Fruit fly (Drosophila melanogaster) whole organism, embryonic: Measurements from ENCODE around the gene Mettl2.
A peak's percentile ranks its signal among the peaks of the same experiment; 100 is the strongest.

Experiments
- Atf-2 ChIP-seq: fragments of 200-800 bp; sonication (Bioruptor generic); optimal IDR thresholded peaks from 2 replicates; lab custom pipeline; 2016; ENCODE audit warnings: missing biosample characterization, missing genetic modification characterization
- CG10321 ChIP-seq: fragments of 200-800 bp; sonication (Bioruptor generic); IDR thresholded peaks from 2 replicates; pipeline ENCODE4 v1.3.6; 2022; ENCODE audit warnings: missing biosample characterization, missing genetic modification characterization
- CG10431 ChIP-seq: fragments of 200-800 bp; sonication (Bioruptor generic); optimal IDR thresholded peaks from 3 replicates; lab custom pipeline; 2018; ENCODE audit warnings: missing biosample characterization, mild to moderate bottlenecking, missing genetic modification characterization
- CG11093 ChIP-seq: fragments of 200-800 bp; sonication (Bioruptor generic); IDR thresholded peaks from 3 replicates; pipeline ENCODE4 v1.3.6; 2022; ENCODE audit warnings: missing biosample characterization, missing genetic modification characterization
- CG11247 ChIP-seq: fragments of 200-800 bp; sonication (Bioruptor generic); IDR thresholded peaks from 2 replicates; pipeline ENCODE4 v1.3.6; 2022; ENCODE audit warnings: missing biosample characterization, missing genetic modification characterization
- CG12744 ChIP-seq: fragments of 200-800 bp; sonication (Bioruptor generic); optimal IDR thresholded peaks from 2 replicates; lab custom pipeline; 2016; ENCODE audit warnings: missing biosample characterization, missing genetic modification characterization
- CG12769 ChIP-seq: fragments of 200-800 bp; sonication (Bioruptor generic); optimal IDR thresholded peaks from 2 replicates; lab custom pipeline; 2019; ENCODE audit warnings: missing biosample characterization, mild to moderate bottlenecking, missing genetic modification characterization, moderate library complexity
- CG13296 ChIP-seq: fragments of 200-800 bp; sonication (Bioruptor generic); optimal IDR thresholded peaks from 3 replicates; lab custom pipeline; 2018; ENCODE audit warnings: missing biosample characterization, mild to moderate bottlenecking, missing genetic modification characterization
- CG13624 ChIP-seq: fragments of 200-800 bp; sonication (Bioruptor generic); optimal IDR thresholded peaks from 2 replicates; lab custom pipeline; 2016; ENCODE audit warnings: missing biosample characterization, missing genetic modification characterization
- CG14965 ChIP-seq: fragments of 200-800 bp; sonication (Bioruptor generic); optimal IDR thresholded peaks from 2 replicates; lab custom pipeline; 2016; ENCODE audit warnings: missing biosample characterization, missing genetic modification characterization, borderline replicate concordance
- CG18262 ChIP-seq: fragments of 200-800 bp; optimal IDR thresholded peaks from 3 replicates; lab custom pipeline; 2019; ENCODE audit warnings: missing biosample characterization, mild to moderate bottlenecking, missing genetic modification characterization, moderate library complexity
- CG18764 ChIP-seq: fragments of 200-800 bp; sonication (Bioruptor generic); optimal IDR thresholded peaks from 3 replicates; lab custom pipeline; 2016; ENCODE audit warnings: missing biosample characterization, missing genetic modification characterization
- CG2202 ChIP-seq: fragments of 200-800 bp; sonication (Bioruptor generic); optimal IDR thresholded peaks from 2 replicates; lab custom pipeline; 2018; ENCODE audit warnings: missing biosample characterization, mild to moderate bottlenecking, missing genetic modification characterization
- CG2875 ChIP-seq: fragments of 200-800 bp; sonication (Bioruptor generic); optimal IDR thresholded peaks from 2 replicates; lab custom pipeline; 2017; ENCODE audit warnings: missing biosample characterization, mild to moderate bottlenecking, missing genetic modification characterization, missing genetic modification reagents
- CG32772 ChIP-seq: fragments of 200-800 bp; sonication (Bioruptor generic); IDR thresholded peaks from 2 replicates; pipeline ENCODE4 v1.3.6; 2022; ENCODE audit warnings: missing biosample characterization, missing genetic modification characterization
- CG3726 ChIP-seq: fragments of 200-800 bp; sonication (Bioruptor generic); IDR thresholded peaks from 3 replicates; pipeline ENCODE4, ENCODE4 v1.3.6; 2022; ENCODE audit warnings: missing biosample characterization, missing genetic modification characterization
- CG4730 ChIP-seq: fragments of 200-800 bp; sonication (Bioruptor generic); IDR thresholded peaks from 2 replicates; pipeline ENCODE4 v1.3.6; 2022; ENCODE audit warnings: missing biosample characterization, missing genetic modification characterization
- CG8281 ChIP-seq: fragments of 200-800 bp; sonication (Bioruptor generic); optimal IDR thresholded peaks from 2 replicates; lab custom pipeline; 2018; ENCODE audit warnings: missing biosample characterization, mild to moderate bottlenecking, missing genetic modification characterization, moderate library complexity
- CG8944 ChIP-seq: fragments of 200-800 bp; sonication (Bioruptor generic); optimal IDR thresholded peaks from 3 replicates; lab custom pipeline; 2016; ENCODE audit warnings: missing biosample characterization, missing genetic modification characterization
- CG9215 ChIP-seq: fragments of 200-800 bp; sonication (Bioruptor generic); IDR thresholded peaks from 2 replicates; pipeline ENCODE4 v1.3.6; 2022; ENCODE audit warnings: missing biosample characterization, missing genetic modification characterization
- CG9932 ChIP-seq: fragments of 200-800 bp; sonication (Bioruptor generic); IDR thresholded peaks from 2 replicates; pipeline ENCODE4 v1.3.6; 2022; ENCODE audit warnings: missing biosample characterization, missing genetic modification characterization
- Dll ChIP-seq: fragments of 200-800 bp; sonication (Bioruptor generic); IDR thresholded peaks from 4 replicates; pipeline ENCODE4 v1.3.6; 2022; ENCODE audit warnings: missing biosample characterization, missing genetic modification characterization; ENCODE audit not compliant: partially characterized antibody
- H2.0 ChIP-seq: fragments of 200-800 bp; sonication (Bioruptor generic); IDR thresholded peaks from 2 replicates; pipeline ENCODE4 v1.3.6; 2022; ENCODE audit warnings: missing biosample characterization, missing genetic modification characterization
- Hand ChIP-seq: fragments of 200-800 bp; sonication (Bioruptor generic); optimal IDR thresholded peaks from 2 replicates; lab custom pipeline; 2017; ENCODE audit warnings: mild to moderate bottlenecking, missing biosample characterization, missing genetic modification reagents, missing genetic modification characterization
- Hmr ChIP-seq: fragments of 200-800 bp; sonication (Bioruptor generic); optimal IDR thresholded peaks from 3 replicates; lab custom pipeline; 2017; ENCODE audit warnings: mild to moderate bottlenecking, missing biosample characterization, missing genetic modification reagents, missing genetic modification characterization
- MESR4 ChIP-seq: fragments of 200-800 bp; sonication (Bioruptor generic); optimal IDR thresholded peaks from 2 replicates; lab custom pipeline; 2018; ENCODE audit warnings: missing biosample characterization, mild to moderate bottlenecking, missing genetic modification characterization, moderate library complexity
- Med ChIP-seq: fragments of 200-800 bp; sonication (Bioruptor generic); peaks from one replicate; lab custom pipeline; 2016; ENCODE audit warnings: missing biosample characterization, missing genetic modification characterization, mild to moderate bottlenecking, inconsistent platforms, moderate library complexity
- Optix ChIP-seq: fragments of 200-800 bp; sonication (Bioruptor generic); IDR thresholded peaks from 3 replicates; pipeline ENCODE4 v1.3.6; 2022; ENCODE audit warnings: missing biosample characterization, missing genetic modification characterization
- ap ChIP-seq: fragments of 200-800 bp; sonication (Bioruptor generic); IDR thresholded peaks from 2 replicates; pipeline ENCODE4 v1.3.6; 2022; ENCODE audit warnings: missing biosample characterization, missing genetic modification characterization
- croc ChIP-seq: fragments of 200-800 bp; sonication (Bioruptor generic); conservative IDR thresholded peaks from 3 replicates; pipeline ENCODE4 v1.3.6; 2022; ENCODE audit warnings: missing biosample characterization, missing genetic modification characterization
- dan ChIP-seq: fragments of 200-800 bp; sonication (Bioruptor generic); IDR thresholded peaks from 2 replicates; pipeline ENCODE4 v1.3.6; 2022; ENCODE audit warnings: missing biosample characterization, missing genetic modification characterization
- dmrt99B ChIP-seq: fragments of 200-800 bp; sonication (Bioruptor generic); optimal IDR thresholded peaks from 2 replicates; lab custom pipeline; 2018; ENCODE audit warnings: missing biosample characterization, mild to moderate bottlenecking, missing genetic modification characterization, moderate library complexity
- ems ChIP-seq: fragments of 200-800 bp; sonication (Bioruptor generic); optimal IDR thresholded peaks from 3 replicates; lab custom pipeline; 2016; ENCODE audit warnings: missing biosample characterization, missing genetic modification characterization
- ewg ChIP-seq: fragments of 200-800 bp; sonication (Bioruptor generic); optimal IDR thresholded peaks from 3 replicates; lab custom pipeline; 2017; ENCODE audit warnings: mild to moderate bottlenecking, missing biosample characterization, missing genetic modification reagents, missing genetic modification characterization
- fd3F ChIP-seq: fragments of 200-800 bp; sonication (Bioruptor generic); optimal IDR thresholded peaks from 2 replicates; lab custom pipeline; 2018; ENCODE audit warnings: missing biosample characterization, mild to moderate bottlenecking, missing genetic modification characterization, moderate library complexity
- fu2 ChIP-seq: fragments of 200-800 bp; sonication (Bioruptor generic); optimal IDR thresholded peaks from 2 replicates; lab custom pipeline; 2016; ENCODE audit warnings: missing biosample characterization, missing genetic modification characterization
- gsb ChIP-seq: fragments of 200-800 bp; sonication (Bioruptor generic); IDR thresholded peaks from 2 replicates; pipeline ENCODE4 v1.3.6; 2022; ENCODE audit warnings: missing biosample characterization, missing genetic modification characterization
- ind ChIP-seq: fragments of 200-800 bp; sonication (Bioruptor generic); optimal IDR thresholded peaks from 3 replicates; lab custom pipeline; 2016; ENCODE audit warnings: missing biosample characterization, missing genetic modification characterization
- jing ChIP-seq: fragments of 200-800 bp; sonication (Bioruptor generic); optimal IDR thresholded peaks from 2 replicates; lab custom pipeline; 2018; ENCODE audit warnings: missing biosample characterization, mild to moderate bottlenecking, missing genetic modification characterization
- jumu ChIP-seq: fragments of 200-800 bp; sonication (Bioruptor generic); optimal IDR thresholded peaks from 3 replicates; lab custom pipeline; 2016; ENCODE audit warnings: missing biosample characterization, missing genetic modification characterization
- lab ChIP-seq: fragments of 200-800 bp; sonication (Bioruptor generic); optimal IDR thresholded peaks from 3 replicates; lab custom pipeline; 2017; ENCODE audit warnings: missing biosample characterization, missing genetic modification characterization, mild to moderate bottlenecking, moderate library complexity, missing genetic modification reagents
- mam ChIP-seq: fragments of 200-800 bp; sonication (Bioruptor generic); optimal IDR thresholded peaks from 3 replicates; lab custom pipeline; 2016; ENCODE audit warnings: missing biosample characterization, missing genetic modification characterization
- nom ChIP-seq: fragments of 200-800 bp; sonication (Bioruptor generic); optimal IDR thresholded peaks from 2 replicates; lab custom pipeline; 2017; ENCODE audit warnings: missing biosample characterization, missing genetic modification characterization, mild to moderate bottlenecking, moderate library complexity, missing genetic modification reagents
- pros ChIP-seq: fragments of 200-800 bp; sonication (Bioruptor generic); optimal IDR thresholded peaks from 3 replicates; lab custom pipeline; 2019; ENCODE audit warnings: missing biosample characterization, mild to moderate bottlenecking, missing genetic modification characterization, moderate library complexity
- sob ChIP-seq: fragments of 200-800 bp; sonication (Bioruptor generic); IDR thresholded peaks from 2 replicates; pipeline ENCODE4 v1.3.6; 2022; ENCODE audit warnings: missing biosample characterization, missing genetic modification characterization
- tin ChIP-seq: fragments of 200-800 bp; sonication (Bioruptor generic); optimal IDR thresholded peaks from 3 replicates; lab custom pipeline; 2016; ENCODE audit warnings: missing biosample characterization, missing genetic modification characterization
- tll ChIP-seq, 2 experiments: fragments of 200-800 bp in 1 of 2; fragments of >200 bp in 1 of 2; sonication (Bioruptor generic) in 1 of 2; optimal IDR thresholded peaks; 2 replicates each; lab custom pipeline; 2017 to 2019; ENCODE audit warnings: missing biosample characterization in 2 of 2, missing genetic modification characterization in 2 of 2, mild to moderate bottlenecking in 1 of 2, moderate library complexity in 1 of 2
- twi ChIP-seq: fragments of 200-800 bp; optimal IDR thresholded peaks from 2 replicates; lab custom pipeline; 2019; ENCODE audit warnings: missing biosample characterization, mild to moderate bottlenecking, missing genetic modification characterization, moderate library complexity
- zen ChIP-seq: fragments of 200-800 bp; sonication (Bioruptor generic); optimal IDR thresholded peaks from 3 replicates; lab custom pipeline; 2018; ENCODE audit warnings: missing biosample characterization, mild to moderate bottlenecking, missing genetic modification characterization, moderate library complexity

Mettl2 gene

dm6 chr3L:1644920-1645567 lies 6.0 kb upstream of the Mettl2 start, which contains the start of the genes alphaCOP and CG13919 (continued):
- peak; percentile 88 for TF ChIP-seq CG18764
- peak; percentile 95 for TF ChIP-seq CG18262 (tag; lab: Kevin White, UChicago)
- peak; percentile 83 for TF ChIP-seq CG10321 (GFP tag; lab: Robert Waterston, UW)
- peak; percentile 83 for TF ChIP-seq CG10431 (GFP tag; lab: Kevin White, UChicago)
- peak; percentile 89 for TF ChIP-seq Atf-2 (GFP tag; lab: Kevin White, UChicago)
- peak; percentile 95 for TF ChIP-seq CG9215
- TF ChIP-seq CG13624 (GFP tag; lab: Kevin White, UChicago) = peak; percentile 97
- TF ChIP-seq Dll (GFP tag; lab: Robert Waterston, UW) = peak; percentile 44; the same call in 2 of the 4 replicates
- TF ChIP-seq tll (GFP tag; optimal IDR thresholded peaks at IDR 0.05; lab: Kevin White, UChicago) = peak in 1 of 2 experiments; percentile 62
- TF ChIP-seq pros (GFP tag; lab: Kevin White, UChicago) = peak; percentile 27
- TF ChIP-seq Optix (GFP tag; lab: Robert Waterston, UW) = peak; percentile 95
- TF ChIP-seq MESR4 = peak; percentile 95
- TF ChIP-seq sob (GFP tag; lab: Robert Waterston, UW) = peak; percentile 97
- peak; percentile 89 for TF ChIP-seq zen (tag; lab: Kevin White, UChicago)
- TF ChIP-seq CG4730 (GFP tag; lab: Robert Waterston, UW) = peak; percentile 96
- peak; percentile 95 for TF ChIP-seq ind (GFP tag; lab: Kevin White, UChicago)
- TF ChIP-seq Med (GFP tag; lab: Kevin White, UChicago) = peak; percentile 99
- peak; percentile 96 for TF ChIP-seq dmrt99B (tag; lab: Kevin White, UChicago)
- peak; percentile 95 for TF ChIP-seq croc (GFP tag; lab: Robert Waterston, UW)
- peak; percentile 85 for TF ChIP-seq CG8944 (GFP tag; lab: Kevin White, UChicago)
- TF ChIP-seq mam (GFP tag; lab: Kevin White, UChicago) = peak; percentile 95
- peak; percentile 92 for TF ChIP-seq ewg (GFP tag; lab: Kevin White, UChicago)
- TF ChIP-seq ap (GFP tag; lab: Robert Waterston, UW) = peak; percentile 97
- TF ChIP-seq CG12744 (GFP tag; lab: Kevin White, UChicago) = peak; percentile 91
- TF ChIP-seq CG3726 (GFP tag; lab: Robert Waterston, UW) = peak; percentile 93
- peak; percentile 96 for TF ChIP-seq CG32772 (GFP tag; lab: Robert Waterston, UW)
- peak; percentile 93 for TF ChIP-seq tin (GFP tag; lab: Kevin White, UChicago)
- peak; percentile 96 for TF ChIP-seq Hmr (GFP tag; lab: Kevin White, UChicago)
- peak; percentile 85 for TF ChIP-seq jumu (GFP tag; lab: Kevin White, UChicago)
- TF ChIP-seq dan (GFP tag; lab: Robert Waterston, UW) = peak; percentile 57; the same call in 1 of the 2 replicates
- TF ChIP-seq CG8281 (tag; lab: Kevin White, UChicago) = peak; percentile 82
- TF ChIP-seq fd3F (GFP tag; lab: Kevin White, UChicago) = peak; percentile 97
- TF ChIP-seq jing (GFP tag; lab: Kevin White, UChicago) = peak; percentile 90
- peak; percentile 91 for TF ChIP-seq Hand
- peak; percentile 89 for TF ChIP-seq CG2875 (GFP tag; lab: Kevin White, UChicago)
- peak; percentile 95 for TF ChIP-seq CG2202
- TF ChIP-seq CG12769 (tag; lab: Kevin White, UChicago) = no peak
- TF ChIP-seq ems = peak; percentile 96
- peak; percentile 92 for TF ChIP-seq nom (GFP tag; lab: Kevin White, UChicago)
- TF ChIP-seq CG14965 (GFP tag; lab: Kevin White, UChicago) = peak; percentile 47
- peak; percentile 97 for TF ChIP-seq CG11093 (GFP tag; lab: Robert Waterston, UW)
- peak; percentile 93 for TF ChIP-seq CG13296 (GFP tag; lab: Kevin White, UChicago)
- peak; percentile 99 for TF ChIP-seq CG9932 (GFP tag; lab: Robert Waterston, UW)
- peak; percentile 98 for TF ChIP-seq H2.0 (GFP tag; lab: Robert Waterston, UW)
- peak; percentile 84 for TF ChIP-seq fu2 (GFP tag; lab: Kevin White, UChicago)
- TF ChIP-seq CG11247 (GFP tag; lab: Robert Waterston, UW) = peak; percentile 94
- peak; percentile 95 for TF ChIP-seq lab (GFP tag; lab: Kevin White, UChicago)
- TF ChIP-seq twi (tag; lab: Kevin White, UChicago) = peak; percentile 93
- peak; percentile 93 for TF ChIP-seq gsb (GFP tag; lab: Robert Waterston, UW)
